Fruit fly (Drosophila melanogaster): Measurements from ENCODE around the gene CG15025.

Gene CG15025

DNA sequence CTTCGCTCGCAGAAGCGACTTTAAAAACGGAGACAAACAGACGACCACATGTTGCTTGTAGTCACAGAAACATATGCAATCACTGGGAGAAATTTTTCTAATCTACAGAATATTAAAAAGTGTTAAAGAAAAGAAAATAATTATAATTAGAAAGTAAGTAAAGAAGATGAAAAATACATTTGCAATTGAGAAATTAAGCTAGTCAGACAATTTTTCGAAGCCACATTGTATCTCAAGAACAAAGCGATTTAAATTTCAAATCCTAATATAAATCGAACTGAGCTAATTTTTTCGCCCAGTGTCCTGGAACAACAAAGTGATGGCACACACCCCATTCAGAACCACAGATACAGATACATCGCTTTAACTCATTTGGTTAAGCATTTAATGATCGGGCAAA, 25.6 kb downstream of the CG15025 start (continued):
- TF ChIP-seq sisA (GFP tag; IDR thresholded peaks at IDR 0.05) (peak; percentile 64), Dref (GFP tag; IDR thresholded peaks at IDR 0.05) (no peak), CG12236 (GFP tag; optimal IDR thresholded peaks at IDR 0.05) (peak; percentile 2), nau (GFP tag; optimal IDR thresholded peaks at IDR 0.05) (peak; percentile 37), sob (GFP tag; IDR thresholded peaks at IDR 0.05) (peak; percentile 38; the same call in 1 of the 2 replicates), ewg (GFP tag; optimal IDR thresholded peaks at IDR 0.05) (peak; percentile 47), ERR (GFP tag; optimal IDR thresholded peaks at IDR 0.05) (no peak), CG8388 (GFP tag; optimal IDR thresholded peaks at IDR 0.05) (peak; percentile 79), onecut (GFP tag; IDR thresholded peaks at IDR 0.05) (no peak), Dip2 (GFP tag; IDR thresholded peaks at IDR 0.05) (no peak), CG14710 (tag; optimal IDR thresholded peaks at IDR 0.05) (peak; percentile 85), fd96Cb (tag; optimal IDR thresholded peaks at IDR 0.05) (peak; percentile 77), Vsx1 (GFP tag; optimal IDR thresholded peaks at IDR 0.05) (peak; percentile 27), pnt (GFP tag; optimal IDR thresholded peaks at IDR 0.05) (peak; percentile 37), bab2 (GFP tag; optimal IDR thresholded peaks at IDR 0.05) (peak; percentile 1), CG1233 (GFP tag; optimal IDR thresholded peaks at IDR 0.05) (peak; percentile 62), Dad (GFP tag; optimal IDR thresholded peaks at IDR 0.05) (no peak), nom (GFP tag; optimal IDR thresholded peaks at IDR 0.05) (no peak), CG16815 (GFP tag; optimal IDR thresholded peaks at IDR 0.05) (peak; percentile 39), eyg (GFP tag; optimal IDR thresholded peaks at IDR 0.05) (no peak), pho (GFP tag; optimal IDR thresholded peaks at IDR 0.05) (no peak), CG12071 (GFP tag; optimal IDR thresholded peaks at IDR 0.05) (no peak), croc (GFP tag; conservative IDR thresholded peaks at IDR 0.05) (peak; percentile 83), CG8089 (GFP tag; optimal IDR thresholded peaks at IDR 0.05) (no peak), gsb (GFP tag; IDR thresholded peaks at IDR 0.05) (no peak), CG4854 (GFP tag; optimal IDR thresholded peaks at IDR 0.05) (no peak), CG6272 (GFP tag; IDR thresholded peaks at IDR 0.05) (no peak), PHDP (tag; optimal IDR thresholded peaks at IDR 0.05) (peak; percentile 57), CG18476 (GFP tag; optimal IDR thresholded peaks at IDR 0.05) (peak; percentile 40), Mad (GFP tag; optimal IDR thresholded peaks at IDR 0.05) (no peak), Doc2 (GFP tag; IDR thresholded peaks at IDR 0.05) (no peak), mld (GFP tag; IDR thresholded peaks at IDR 0.05; ENCODE audit: partially characterized antibody) (no peak), CG30020 (tag; optimal IDR thresholded peaks at IDR 0.05) (peak; percentile 26), zen (tag; optimal IDR thresholded peaks at IDR 0.05) (peak; percentile 70), CG18619 (GFP tag; optimal IDR thresholded peaks at IDR 0.05) (peak; percentile 38), CG31388 (GFP tag; optimal IDR thresholded peaks at IDR 0.05) (no peak), Max (GFP tag; optimal IDR thresholded peaks at IDR 0.05) (peak; percentile 54), CG6765 (GFP tag; optimal IDR thresholded peaks at IDR 0.05) (no peak), dpn (GFP tag; optimal IDR thresholded peaks at IDR 0.05) (peak; percentile 28 to 62), CG11398 (GFP tag; optimal IDR thresholded peaks at IDR 0.05) (no peak), kni (GFP tag; optimal IDR thresholded peaks at IDR 0.05) (no peak), CG8359 (GFP tag; optimal IDR thresholded peaks at IDR 0.05; ENCODE audit: borderline replicate concordance) (peak; percentile 62), slou (GFP tag; optimal IDR thresholded peaks at IDR 0.05) (no peak), CG7271 (tag; optimal IDR thresholded peaks at IDR 0.05) (peak; percentile 11), CG15696 (tag; optimal IDR thresholded peaks at IDR 0.05) (peak; percentile 47), CG6654 (GFP tag; optimal IDR thresholded peaks at IDR 0.05) (peak; percentile 34), yki (optimal IDR thresholded peaks at IDR 0.05) (no peak), Aef1 (GFP tag; IDR thresholded peaks at IDR 0.05) (no peak), CG1529 (GFP tag; optimal IDR thresholded peaks at IDR 0.05) (peak; percentile 55), Sry-β (GFP tag; optimal IDR thresholded peaks at IDR 0.05) (peak; percentile 19), Usf (GFP tag; optimal IDR thresholded peaks at IDR 0.05) (peak; percentile 28), HLH3B (GFP tag; IDR thresholded peaks at IDR 0.05) (no peak)

Measured in whole organism, embryonic.